Worm (Caenorhabditis elegans) whole organism, L4/young adult: Measurements from ENCODE around the gene F25D1.3.

Experiments used
- W03F9.2 ChIP-seq: fragments of 150-350 bp; optimal IDR thresholded peaks from 2 replicates; lab custom pipeline; 2014; ENCODE audit warnings: missing biosample characterization, missing genetic modification characterization
- dao-5 ChIP-seq: sonication (generic microtip); optimal IDR thresholded peaks from 2 replicates; lab custom pipeline; 2016; ENCODE audit warnings: missing genotype, missing genetic modification characterization, moderate library complexity, missing compliant biosample characterization
- him-1 ChIP-seq: sonication (generic microtip); optimal IDR thresholded peaks from 2 replicates; lab custom pipeline; 2016; ENCODE audit warnings: missing genotype, missing genetic modification reagents, missing genetic modification characterization, missing compliant biosample characterization

The F25D1.3 gene

ce11 chrV:10516702-10517101 is 11.8 kb upstream of the F25D1.3 start:
- TF ChIP-seq him-1 (tag; lab: Kevin White, UChicago) (no peak), W03F9.2 (no peak)

- TF ChIP-seq W03F9.2 (no peak), him-1 (tag; lab: Kevin White, UChicago) (peak; percentile 47), dao-5 (no peak)
These were observed 2.6 kb upstream of the F25D1.3 start, which contains the start of the genes C35A5.8 and hda-11 for ce11 chrV:10525902-10526301. C35A5.8 (minus strand) TSS chrV:10525908. hda-11 (plus strand) TSS chrV:10526184.

DNA sequence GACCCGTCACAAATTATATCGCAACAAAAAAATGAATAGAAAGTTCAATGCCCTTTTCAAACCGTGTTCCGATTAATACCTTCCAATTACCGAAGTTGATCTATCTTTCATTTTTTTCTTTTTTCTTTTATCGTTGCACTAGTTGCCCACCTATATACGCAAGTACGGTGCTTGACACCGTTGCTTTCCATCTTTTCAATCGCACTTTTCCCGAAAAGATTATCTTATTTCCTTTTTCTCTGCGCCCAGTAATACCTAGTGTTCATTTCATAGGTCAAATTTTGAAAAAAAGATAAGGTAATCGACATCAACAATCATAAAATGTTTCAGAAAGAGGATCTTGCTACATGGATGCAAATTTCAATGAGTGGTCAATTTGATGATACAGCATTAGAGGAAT is 1.1 kb downstream of the F25D1.3 start:
- TF ChIP-seq W03F9.2 (no peak), dao-5 (no peak), him-1 (tag; lab: Kevin White, UChicago) (no peak)

DNA sequence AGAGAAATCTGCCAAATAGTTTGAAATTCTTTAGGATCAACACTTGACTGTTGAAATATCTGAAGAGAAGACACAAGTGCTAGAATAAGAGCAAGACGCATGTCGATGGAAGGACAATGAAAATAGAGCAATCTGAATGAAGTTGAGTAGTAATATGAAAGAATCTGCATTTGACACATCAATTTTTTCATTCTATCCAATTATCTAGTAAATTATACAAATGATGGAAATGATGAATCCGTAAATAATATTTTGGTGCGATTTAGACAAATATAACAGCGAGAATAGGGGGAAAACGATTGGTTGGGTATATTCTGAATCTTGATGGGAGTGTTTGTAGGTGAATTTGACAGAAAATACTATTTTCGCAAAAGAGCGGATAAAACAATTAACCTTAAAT is 4.2 kb downstream of the F25D1.3 start, which contains the start of gene txt-10:
txt-10 (minus strand) TSS at position 101 of the 400 bp plus-strand sequence.
- TF ChIP-seq dao-5 (no peak), him-1 (tag; lab: Kevin White, UChicago) (no peak), W03F9.2 (no peak)

DNA sequence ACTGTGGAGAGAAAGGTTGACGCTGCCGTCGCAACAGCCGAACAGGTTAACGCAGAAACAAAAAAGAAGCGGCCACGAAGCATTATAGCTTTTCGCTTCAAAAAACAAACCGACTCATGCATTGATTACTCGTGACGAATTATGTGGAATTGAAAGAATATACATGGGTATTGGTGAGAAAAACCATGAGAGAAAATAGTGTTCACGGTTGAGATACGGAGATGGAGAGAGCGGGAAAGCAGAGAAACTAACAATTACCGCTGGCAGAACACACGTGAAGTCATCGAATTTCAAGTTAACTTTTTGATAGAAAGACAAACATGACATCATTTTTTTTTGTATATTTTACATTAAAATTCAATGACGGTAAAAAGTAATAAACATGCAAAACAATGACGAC is 6.8 kb downstream of the F25D1.3 start:
- no peak for TF ChIP-seq him-1 (tag; lab: Kevin White, UChicago)
- TF ChIP-seq W03F9.2 = peak; percentile 20

ce11 chrV:10536095-10536691 is 7.7 kb downstream of the F25D1.3 start, which contains the start of gene ppm-1.A:
ppm-1.A (minus strand) TSS chrV:10536388.
- TF ChIP-seq W03F9.2 = no peak
- TF ChIP-seq dao-5 = no peak
- TF ChIP-seq him-1 (tag; lab: Kevin White, UChicago) = no peak

DNA sequence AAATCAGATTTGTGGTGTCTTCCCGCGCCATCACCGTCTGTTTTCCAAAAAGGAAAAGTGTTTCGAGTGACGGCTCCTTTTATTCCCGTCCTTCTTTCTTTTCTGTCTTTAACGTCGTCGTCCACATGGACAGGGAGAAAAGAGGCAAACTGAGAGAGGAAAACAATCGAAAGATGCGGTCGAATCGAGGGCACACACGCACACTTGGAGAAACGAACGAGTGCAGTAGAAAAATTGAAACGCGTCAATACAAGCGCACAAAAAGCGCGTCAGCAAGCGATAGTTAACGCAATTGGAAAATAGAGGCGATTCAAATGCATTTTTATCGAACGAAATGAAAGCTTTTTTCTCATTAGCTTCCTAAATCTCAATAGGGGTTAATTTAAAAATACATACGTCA is 8.3 kb downstream of the F25D1.3 start:
- no peak for TF ChIP-seq dao-5
- peak; percentile 88 for TF ChIP-seq him-1 (tag; lab: Kevin White, UChicago)
- peak; percentile 72 for TF ChIP-seq W03F9.2

DNA sequence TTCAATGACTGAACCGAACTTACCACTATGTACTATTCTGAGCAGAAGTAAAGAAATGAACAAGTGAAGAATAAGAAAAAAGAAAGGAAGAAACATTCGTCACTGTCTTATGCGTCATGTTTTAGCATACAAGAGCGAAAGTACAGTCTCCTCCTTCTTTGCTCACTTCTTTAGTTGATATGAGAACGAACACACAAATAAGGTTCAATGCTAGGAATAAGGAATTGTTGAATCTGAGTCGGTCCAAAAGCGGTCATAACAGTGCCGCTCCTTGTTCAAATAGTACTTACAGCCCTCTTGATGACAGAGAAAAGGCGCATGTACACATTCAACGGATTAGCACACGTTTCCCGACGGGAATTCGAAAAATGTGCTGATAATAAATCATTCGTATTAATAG is 10.6 kb downstream of the F25D1.3 start, which contains the start of gene F25D1.8:
F25D1.8 (plus strand) TSS at position 301 of the 400 bp plus-strand sequence.
- TF ChIP-seq him-1 (tag; lab: Kevin White, UChicago) (no peak), W03F9.2 (no peak)

- TF ChIP-seq W03F9.2 = no peak
- TF ChIP-seq dao-5 = no peak
- no peak for TF ChIP-seq him-1 (tag; lab: Kevin White, UChicago)
These were observed 11.5 kb downstream of the F25D1.3 start, which contains the start of gene degt-1 for ce11 chrV:10540024-10540423. degt-1 (plus strand) TSS chrV:10540324.

DNA sequence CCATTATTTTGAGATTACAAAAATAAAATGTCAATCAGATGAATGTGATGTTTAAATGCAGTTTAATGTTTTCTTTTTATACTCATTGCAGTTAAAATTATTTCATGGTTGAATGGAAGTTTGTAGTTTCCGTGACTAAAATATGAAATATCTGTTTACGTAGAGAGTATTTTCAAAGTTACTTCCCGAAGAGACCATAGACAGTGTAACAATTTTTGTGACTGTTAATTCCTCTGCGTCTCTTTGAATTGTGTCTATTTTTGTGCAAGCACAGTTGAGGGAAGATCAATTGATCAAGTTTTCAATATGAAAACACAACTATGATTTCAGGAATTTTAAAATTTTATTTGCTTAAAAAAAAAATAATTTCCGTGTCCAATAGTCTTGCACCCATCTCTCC is 18.2 kb downstream of the F25D1.3 start, which contains the start of gene F25D1.5:
F25D1.5 (minus strand) TSS at position 35 of the 400 bp plus-strand sequence.
- TF ChIP-seq W03F9.2 (no peak), him-1 (tag; lab: Kevin White, UChicago) (no peak), dao-5 (no peak)

ce11 chrV:10548981-10549380 is 20.5 kb downstream of the F25D1.3 start, which contains the start of gene srd-34:
srd-34 (minus strand) TSS chrV:10549081.
- TF ChIP-seq him-1 (tag; lab: Kevin White, UChicago) (no peak), dao-5 (no peak)

- no peak for TF ChIP-seq him-1 (tag; lab: Kevin White, UChicago)
- no peak for TF ChIP-seq W03F9.2
- TF ChIP-seq dao-5 = no peak
These were observed 21.2 kb downstream of the F25D1.3 start, which contains the start of gene F32G8.2 for ce11 chrV:10549717-10550116. F32G8.2 (plus strand) TSS chrV:10550017.

DNA sequence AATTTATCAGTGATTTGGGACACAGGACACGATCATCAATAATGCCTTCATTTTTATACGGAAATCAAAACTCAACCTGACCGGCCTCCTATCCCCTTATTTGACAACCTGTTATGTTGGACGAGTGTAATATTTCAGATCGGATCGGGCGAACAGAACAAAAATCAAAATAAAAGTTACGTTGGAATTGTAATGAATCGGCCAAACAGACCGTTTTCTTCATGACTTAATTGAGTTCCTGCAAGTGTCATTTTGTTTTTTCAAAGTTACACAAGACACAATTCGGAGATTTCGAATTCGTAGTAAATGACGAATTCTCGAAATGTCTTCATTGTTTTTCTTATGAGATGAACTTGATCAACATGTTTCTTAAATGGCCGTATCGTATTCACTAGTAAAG is 26.7 kb downstream of the F25D1.3 start, which contains the start of gene F32G8.3:
F32G8.3 (minus strand) TSS at position 101 of the 400 bp plus-strand sequence.
- no peak for TF ChIP-seq him-1 (tag; lab: Kevin White, UChicago)
- TF ChIP-seq W03F9.2 = no peak
- TF ChIP-seq dao-5 = no peak

DNA sequence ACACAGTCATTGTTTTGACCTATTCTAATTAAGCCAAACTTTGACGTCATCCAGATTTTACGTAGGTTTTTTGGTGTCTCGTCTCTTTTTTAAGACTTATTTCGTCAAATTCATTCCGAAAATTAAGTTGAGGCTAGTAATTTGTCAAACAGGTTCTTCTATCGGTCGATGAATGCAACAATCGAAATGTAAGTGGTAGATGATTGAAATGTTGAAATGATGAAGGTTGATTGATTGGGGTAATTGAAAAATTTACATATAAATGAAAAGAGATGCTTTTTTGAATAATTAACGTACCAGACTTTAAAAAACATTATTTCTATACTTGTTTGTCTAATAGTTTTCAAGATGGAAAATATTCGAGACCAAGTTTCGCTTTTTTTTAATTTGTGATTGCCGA is 27.8 kb downstream of the F25D1.3 start:
- TF ChIP-seq W03F9.2 (no peak), him-1 (tag; lab: Kevin White, UChicago) (no peak), dao-5 (no peak)

- TF ChIP-seq W03F9.2 = no peak
- no peak for TF ChIP-seq dao-5
- no peak for TF ChIP-seq him-1 (tag; lab: Kevin White, UChicago)
These were observed 28.6 kb downstream of the F25D1.3 start for ce11 chrV:10557094-10557493.
